Worm (Caenorhabditis elegans): Measurements from ENCODE around the gene crp-1.

Gene crp-1

ce11 chrV:10469845-10470244 lies 8.5 kb upstream of the crp-1 start:
- no peak for TF ChIP-seq ceh-36 (tag; optimal IDR thresholded peaks at IDR 0.05)
- no peak for TF ChIP-seq pes-1 (GFP tag; IDR thresholded peaks at IDR 0.05)
- TF ChIP-seq aly-1 (tag; optimal IDR thresholded peaks at IDR 0.05): no peak
- TF ChIP-seq scrt-1 (GFP tag; IDR thresholded peaks at IDR 0.05): no peak
- no peak for TF ChIP-seq B0310.2 (tag; optimal IDR thresholded peaks at IDR 0.05)
- TF ChIP-seq ceh-13 (GFP tag; optimal IDR thresholded peaks at IDR 0.05): no peak
- no peak for TF ChIP-seq tra-4 (tag; optimal IDR thresholded peaks at IDR 0.05)
- no peak for TF ChIP-seq F13C5.2 (tag; optimal IDR thresholded peaks at IDR 0.05)
- TF ChIP-seq ets-7 (tag; optimal IDR thresholded peaks at IDR 0.05): no peak

- TF ChIP-seq scrt-1 (GFP tag; IDR thresholded peaks at IDR 0.05) (no peak), hmg-4 (GFP tag; optimal IDR thresholded peaks at IDR 0.05) (no peak), B0310.2 (tag; optimal IDR thresholded peaks at IDR 0.05) (no peak), tbx-37 (GFP tag; conservative IDR thresholded peaks at IDR 0.05) (no peak), tra-4 (tag; optimal IDR thresholded peaks at IDR 0.05) (no peak)
Observed at ce11 chrV:10471007-10471406, 7.4 kb upstream of the crp-1 start.

ce11 chrV:10472901-10473774 lies 5.2 kb upstream of the crp-1 start:
- no peak for TF ChIP-seq flt-1 (GFP tag; IDR thresholded peaks at IDR 0.05)
- no peak for TF ChIP-seq tbx-37 (GFP tag; conservative IDR thresholded peaks at IDR 0.05)
- no peak for TF ChIP-seq ama-1 (optimal IDR thresholded peaks at IDR 0.05)
- TF ChIP-seq F13C5.2 (tag; optimal IDR thresholded peaks at IDR 0.05): no peak
- no peak for TF ChIP-seq ets-7 (tag; optimal IDR thresholded peaks at IDR 0.05)
- no peak for TF ChIP-seq B0310.2 (tag; optimal IDR thresholded peaks at IDR 0.05)
- no peak for TF ChIP-seq tbx-11 (GFP tag; IDR thresholded peaks at IDR 0.05)
- TF ChIP-seq scrt-1 (GFP tag; IDR thresholded peaks at IDR 0.05): no peak
- no peak for TF ChIP-seq sea-1 (GFP tag; conservative IDR thresholded peaks at IDR 0.05)
- TF ChIP-seq tra-4 (tag; optimal IDR thresholded peaks at IDR 0.05): no peak
- no peak for TF ChIP-seq pes-1 (GFP tag; IDR thresholded peaks at IDR 0.05)

ce11 chrV:10474040-10474439 lies 4.3 kb upstream of the crp-1 start:
- TF ChIP-seq tbx-11 (GFP tag; IDR thresholded peaks at IDR 0.05): no peak
- no peak for TF ChIP-seq ceh-13 (GFP tag; optimal IDR thresholded peaks at IDR 0.05)
- no peak for TF ChIP-seq flt-1 (GFP tag; IDR thresholded peaks at IDR 0.05)
- TF ChIP-seq tra-4 (tag; optimal IDR thresholded peaks at IDR 0.05): no peak
- no peak for TF ChIP-seq ama-1 (optimal IDR thresholded peaks at IDR 0.05)

- no peak for TF ChIP-seq hnd-1 (tag; optimal IDR thresholded peaks at IDR 0.05)
- TF ChIP-seq aly-1 (tag; optimal IDR thresholded peaks at IDR 0.05): no peak
- no peak for TF ChIP-seq hmg-4 (GFP tag; optimal IDR thresholded peaks at IDR 0.05)
Observed at ce11 chrV:10475421-10475820, 2.9 kb upstream of the crp-1 start.

- TF ChIP-seq F13C5.2 (tag; optimal IDR thresholded peaks at IDR 0.05) (no peak), ets-7 (tag; optimal IDR thresholded peaks at IDR 0.05) (no peak), ceh-13 (GFP tag; optimal IDR thresholded peaks at IDR 0.05) (no peak), flt-1 (GFP tag; IDR thresholded peaks at IDR 0.05) (no peak), tbx-11 (GFP tag; IDR thresholded peaks at IDR 0.05) (no peak), hmbx-1 (tag; optimal IDR thresholded peaks at IDR 0.05) (no peak), hnd-1 (tag; optimal IDR thresholded peaks at IDR 0.05) (no peak), scrt-1 (GFP tag; IDR thresholded peaks at IDR 0.05) (no peak), tra-4 (tag; optimal IDR thresholded peaks at IDR 0.05) (no peak), sea-1 (GFP tag; conservative IDR thresholded peaks at IDR 0.05) (no peak), pes-1 (GFP tag; IDR thresholded peaks at IDR 0.05) (no peak), hmg-4 (GFP tag; optimal IDR thresholded peaks at IDR 0.05) (no peak), ama-1 (optimal IDR thresholded peaks at IDR 0.05) (no peak), ceh-36 (tag; optimal IDR thresholded peaks at IDR 0.05) (no peak), aly-1 (tag; optimal IDR thresholded peaks at IDR 0.05) (no peak), B0310.2 (tag; optimal IDR thresholded peaks at IDR 0.05) (no peak)
Observed at ce11 chrV:10476864-10477443, 1.4 kb upstream of the crp-1 start.

- TF ChIP-seq F13C5.2 (tag; optimal IDR thresholded peaks at IDR 0.05) (no peak), aly-1 (tag; optimal IDR thresholded peaks at IDR 0.05) (no peak), hnd-1 (tag; optimal IDR thresholded peaks at IDR 0.05) (no peak)
Observed at ce11 chrV:10483995-10484394, 5.6 kb downstream of the crp-1 start.

- TF ChIP-seq pes-1 (GFP tag; IDR thresholded peaks at IDR 0.05): no peak
- TF ChIP-seq tra-4 (tag; optimal IDR thresholded peaks at IDR 0.05): no peak
- TF ChIP-seq ceh-13 (GFP tag; optimal IDR thresholded peaks at IDR 0.05): no peak
- no peak for TF ChIP-seq flt-1 (GFP tag; IDR thresholded peaks at IDR 0.05)
- TF ChIP-seq ets-7 (tag; optimal IDR thresholded peaks at IDR 0.05): no peak
- TF ChIP-seq F13C5.2 (tag; optimal IDR thresholded peaks at IDR 0.05): no peak
- TF ChIP-seq ceh-36 (tag; optimal IDR thresholded peaks at IDR 0.05): no peak
- TF ChIP-seq scrt-1 (GFP tag; IDR thresholded peaks at IDR 0.05): no peak
- no peak for TF ChIP-seq hmg-4 (GFP tag; optimal IDR thresholded peaks at IDR 0.05)
- TF ChIP-seq B0310.2 (tag; optimal IDR thresholded peaks at IDR 0.05): no peak
- TF ChIP-seq aly-1 (tag; optimal IDR thresholded peaks at IDR 0.05): no peak
- no peak for TF ChIP-seq sea-1 (GFP tag; conservative IDR thresholded peaks at IDR 0.05)
- no peak for TF ChIP-seq ama-1 (optimal IDR thresholded peaks at IDR 0.05)
Observed at ce11 chrV:10484640-10485039, 6.3 kb downstream of the crp-1 start, which contains the start of gene Y32F6B.1. Gene Y32F6B.1 (minus strand): TSS chrV:10484740.

Data from whole organism, early embryonic.